Fruit fly (Drosophila melanogaster): ENCODE data around the gene Droj2.
A peak's percentile ranks its signal among the peaks of the same experiment; 100 is the strongest.

Droj2 gene

DNA sequence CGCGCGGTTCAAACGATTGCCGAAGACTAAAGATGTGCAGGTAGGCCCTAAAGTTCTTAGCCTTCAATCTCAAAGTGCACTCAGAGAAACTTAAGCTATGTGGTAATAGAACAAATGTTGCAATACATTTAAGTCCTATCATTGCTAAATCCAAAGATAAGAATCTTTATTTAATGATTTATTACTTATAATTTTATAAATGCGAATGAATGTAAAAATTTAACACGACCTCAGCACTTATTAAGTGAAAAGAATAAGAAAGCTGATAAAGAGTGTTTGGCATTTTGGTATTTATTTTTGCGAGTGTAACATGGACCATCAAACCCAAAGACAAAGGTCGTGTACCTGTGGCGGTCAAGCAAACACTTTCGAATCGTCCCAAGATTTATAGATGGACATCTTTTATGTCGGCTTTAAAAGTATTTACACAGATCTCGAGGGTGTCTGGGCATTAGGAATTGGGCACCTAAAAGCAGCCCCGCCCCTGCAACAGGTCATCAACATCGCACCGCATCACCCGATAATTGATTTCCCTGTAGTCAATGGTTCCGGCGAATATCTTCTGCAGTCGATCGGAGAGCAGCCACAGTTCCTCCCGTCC is 23.0 kb downstream of the Droj2 start, which contains the start of gene yellow-e3:
TSS of gene yellow-e3 (minus strand) at position 30 of the 601 bp plus-strand sequence.
- TF ChIP-seq CTCF (optimal IDR thresholded peaks at IDR 0.05) (no peak), CG8478 (optimal IDR thresholded peaks at IDR 0.05) (no peak)

DNA sequence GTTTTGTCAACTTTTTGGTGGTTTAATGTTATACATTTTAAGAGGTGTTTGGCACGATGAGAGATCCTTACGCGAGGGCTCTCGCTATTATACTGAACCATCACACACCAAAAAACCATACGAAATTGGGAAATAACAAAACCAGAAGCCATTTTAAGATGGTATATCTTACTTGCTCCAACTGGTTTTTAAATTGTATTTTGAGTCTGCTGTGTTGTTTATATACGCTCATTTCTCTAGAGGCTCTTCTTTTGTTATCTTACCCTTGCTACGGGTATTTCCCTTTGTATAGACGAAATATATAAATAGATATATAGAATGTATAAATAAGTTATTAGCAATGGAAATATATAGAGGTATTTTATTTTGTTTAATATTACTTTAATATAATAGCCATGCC is 25.0 kb downstream of the Droj2 start, which contains the start of gene yellow-e2:
TSS of gene yellow-e2 (minus strand) at position 101 of the 400 bp plus-strand sequence.
- no peak for TF ChIP-seq CTCF (optimal IDR thresholded peaks at IDR 0.05)
- TF ChIP-seq CG8478 (optimal IDR thresholded peaks at IDR 0.05) = no peak

DNA sequence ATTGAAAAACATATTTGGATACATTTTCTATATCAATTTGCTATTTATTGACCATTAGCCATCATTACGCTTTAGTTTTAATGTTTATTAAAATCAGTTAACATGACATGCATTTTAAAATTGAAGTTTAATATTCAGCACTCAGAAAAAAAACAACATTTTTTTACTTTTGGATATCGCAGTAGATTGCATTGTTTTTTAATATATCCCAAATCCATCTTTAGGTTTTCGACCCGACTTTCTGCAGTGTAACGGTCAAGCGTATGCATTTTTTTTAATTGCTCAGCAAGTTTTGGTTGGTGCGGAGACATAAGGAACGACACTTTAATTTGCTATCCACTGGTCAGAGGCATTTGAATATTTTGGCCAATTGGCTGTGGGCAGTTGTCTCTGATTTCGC is 30.8 kb downstream of the Droj2 start:
- TF ChIP-seq CTCF (optimal IDR thresholded peaks at IDR 0.05) (no peak), CG8478 (optimal IDR thresholded peaks at IDR 0.05) (no peak)

DNA sequence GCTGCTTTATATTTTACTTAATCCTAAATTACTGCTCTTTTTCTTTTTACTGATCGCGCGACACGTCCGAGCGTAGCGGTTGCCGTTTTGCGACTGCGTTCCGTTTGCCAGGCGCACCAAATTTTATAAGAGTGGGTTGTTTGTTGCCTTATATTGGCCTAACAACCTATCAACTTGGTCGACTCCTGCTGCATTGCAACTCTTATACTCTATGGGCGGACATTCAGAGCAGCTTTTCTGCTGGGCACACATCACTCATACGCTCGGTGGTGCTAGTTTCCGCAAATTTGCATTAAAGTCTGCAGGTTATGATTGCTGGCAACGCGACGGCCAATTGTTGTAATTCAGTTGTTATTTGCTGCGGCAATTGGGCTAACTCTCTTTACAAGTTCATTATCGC is 33.3 kb downstream of the Droj2 start, which contains the start of gene yellow-e:
TSS of gene yellow-e (minus strand) at position 101 of the 400 bp plus-strand sequence.
- TF ChIP-seq CG8478 (optimal IDR thresholded peaks at IDR 0.05) (no peak), CTCF (optimal IDR thresholded peaks at IDR 0.05) (no peak)

DNA sequence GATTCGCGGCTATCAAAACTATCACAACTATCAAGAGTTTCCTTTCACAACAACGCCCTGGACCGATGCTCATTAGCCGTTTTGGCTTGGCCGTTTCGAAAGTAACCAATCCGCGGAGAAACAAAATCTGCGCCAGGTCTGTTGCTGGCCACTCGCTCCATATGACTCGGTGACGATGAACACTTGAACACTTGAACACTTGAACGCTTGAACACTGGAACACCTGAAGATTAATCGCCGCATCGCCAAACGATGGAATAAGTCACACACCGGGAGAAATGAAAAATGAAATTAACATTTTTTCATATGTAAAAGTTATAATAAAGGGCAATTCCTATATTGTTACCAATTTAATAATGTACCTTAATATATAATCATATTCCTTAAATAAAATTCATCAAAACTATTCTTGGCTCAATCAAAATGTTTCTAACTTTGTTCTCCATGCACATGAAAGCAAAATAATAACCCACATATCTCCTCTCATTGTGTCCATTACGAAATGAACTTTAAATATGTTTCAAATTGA is 35.2 kb downstream of the Droj2 start:
- TF ChIP-seq CG8478 (optimal IDR thresholded peaks at IDR 0.05) (no peak), CTCF (optimal IDR thresholded peaks at IDR 0.05) (no peak)

DNA sequence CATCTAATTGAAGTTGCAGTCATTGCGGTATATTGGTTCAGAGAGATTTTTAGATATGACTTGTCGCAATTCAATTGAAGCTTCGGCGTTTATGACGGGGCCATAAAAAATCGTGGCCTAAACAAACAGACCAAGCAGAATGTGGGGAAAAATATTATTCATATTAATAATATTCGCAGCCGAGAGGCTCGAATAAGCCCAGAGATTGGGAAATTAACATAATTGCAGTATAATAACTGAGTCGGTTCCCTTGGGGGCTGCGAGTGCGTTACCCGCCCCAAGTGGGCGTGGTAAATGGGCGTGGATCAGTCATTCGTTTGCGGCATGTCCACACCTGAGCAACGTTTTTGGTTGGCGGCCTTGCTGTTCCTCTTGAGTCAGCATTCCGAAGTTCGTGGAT is 38.1 kb downstream of the Droj2 start, which contains the start of gene Ir87a:
TSS of gene Ir87a (plus strand) at position 301 of the 400 bp plus-strand sequence.
- TF ChIP-seq CG8478 (optimal IDR thresholded peaks at IDR 0.05) (no peak), CTCF (optimal IDR thresholded peaks at IDR 0.05) (no peak)

DNA sequence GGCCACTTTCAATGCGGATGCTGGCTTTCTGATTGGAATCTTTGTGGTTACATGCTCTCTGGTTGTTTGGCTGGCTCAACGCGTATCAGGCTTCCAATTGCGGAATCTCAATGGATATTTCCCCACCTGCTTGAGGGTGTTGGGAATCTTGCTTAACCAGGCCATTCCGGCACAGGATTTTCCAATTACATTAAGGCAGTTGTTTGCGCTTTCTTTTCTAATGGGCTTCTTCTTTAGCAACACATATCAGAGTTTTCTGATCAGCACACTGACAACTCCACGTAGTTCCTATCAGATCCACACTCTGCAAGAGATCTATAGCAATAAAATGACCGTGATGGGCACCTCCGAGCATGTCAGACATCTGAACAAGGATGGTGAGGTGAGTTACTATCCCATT is 40.3 kb downstream of the Droj2 start:
- TF ChIP-seq CG8478 (optimal IDR thresholded peaks at IDR 0.05) (no peak), CTCF (optimal IDR thresholded peaks at IDR 0.05) (no peak)

DNA sequence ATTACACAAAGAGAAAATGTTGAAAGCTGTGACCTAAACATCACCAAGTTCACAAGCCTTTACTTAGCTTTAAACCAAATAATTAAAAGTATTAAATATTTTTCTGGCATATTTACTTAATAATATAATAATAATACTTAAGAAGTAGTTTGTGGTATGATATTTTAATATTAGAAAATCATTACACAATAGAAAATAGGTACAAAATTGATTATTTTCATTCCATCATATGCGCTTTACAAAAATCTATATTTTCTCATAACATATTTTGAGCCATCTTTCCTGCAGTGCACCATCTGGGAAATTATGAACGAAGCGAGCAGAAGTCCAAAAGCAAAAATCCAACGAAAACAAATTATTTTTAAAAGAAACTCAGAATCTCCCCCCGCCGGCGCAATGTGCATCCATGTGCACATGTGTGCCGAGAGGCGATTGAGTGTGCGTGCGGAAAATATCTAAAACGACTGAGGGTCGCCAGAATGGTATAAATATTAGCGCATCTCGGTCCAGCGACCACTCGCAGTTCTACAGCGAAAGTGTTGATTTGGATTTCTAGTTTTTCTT is 43.6 kb downstream of the Droj2 start, which contains the start of gene Act87E:
TSS of gene Act87E (plus strand) at position 514 of the 564 bp plus-strand sequence.
- TF ChIP-seq CG8478 (optimal IDR thresholded peaks at IDR 0.05) = no peak
- no peak for TF ChIP-seq CTCF (optimal IDR thresholded peaks at IDR 0.05)

DNA sequence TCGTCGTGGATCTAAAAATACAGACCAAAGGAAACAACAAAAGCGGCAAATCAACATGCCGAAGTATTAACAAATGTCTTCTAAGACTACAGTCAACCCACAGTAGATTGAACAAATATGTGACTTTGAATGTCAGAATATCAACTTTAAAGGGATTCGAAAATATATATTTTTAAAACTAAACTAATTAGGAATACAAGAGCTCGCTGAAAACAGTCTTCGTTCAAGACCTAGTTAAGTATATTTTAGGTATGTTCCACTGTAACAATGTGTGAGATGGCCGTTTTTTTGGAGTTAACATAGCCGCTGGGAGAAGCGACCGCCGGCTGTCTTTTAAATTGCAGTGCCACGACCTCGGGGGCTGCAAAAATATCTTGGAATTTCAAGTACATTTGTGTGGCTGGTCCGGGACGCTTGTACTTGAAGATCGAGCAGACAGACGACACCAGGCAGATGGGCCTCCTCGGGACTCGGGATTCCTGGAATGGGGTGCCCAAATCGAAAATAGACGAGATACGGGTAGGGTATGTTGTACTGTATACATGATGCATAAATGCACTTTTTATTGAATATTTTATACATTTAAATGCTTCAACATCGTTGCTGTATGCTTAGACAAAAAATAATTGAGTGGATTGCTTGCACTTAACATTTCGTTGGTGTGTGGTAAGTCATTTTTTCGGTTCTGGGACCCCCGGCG is 46.6 kb downstream of the Droj2 start:
- TF ChIP-seq CG8478 (optimal IDR thresholded peaks at IDR 0.05) (no peak), CTCF (optimal IDR thresholded peaks at IDR 0.05) (no peak)

DNA sequence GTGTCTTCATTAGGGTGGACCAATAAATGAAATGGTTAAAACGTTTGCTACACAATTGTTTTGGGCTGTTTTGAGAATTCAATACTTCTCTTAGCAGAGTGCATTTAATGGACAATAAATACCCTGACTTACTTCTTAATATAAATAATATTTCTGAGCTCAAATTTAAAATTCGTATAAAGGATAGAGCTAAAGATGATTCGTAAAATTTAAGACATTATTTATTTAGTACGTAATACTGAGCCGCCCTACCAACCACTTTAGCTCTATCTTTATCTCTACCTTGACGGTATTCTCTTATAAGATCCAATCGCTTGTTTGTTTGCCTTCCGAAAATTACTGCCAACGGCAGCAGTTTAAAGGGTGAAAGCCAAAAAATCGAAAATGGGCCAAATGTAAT is 51.7 kb downstream of the Droj2 start:
- TF ChIP-seq CTCF (optimal IDR thresholded peaks at IDR 0.05) (no peak), CG8478 (optimal IDR thresholded peaks at IDR 0.05) (no peak)

DNA sequence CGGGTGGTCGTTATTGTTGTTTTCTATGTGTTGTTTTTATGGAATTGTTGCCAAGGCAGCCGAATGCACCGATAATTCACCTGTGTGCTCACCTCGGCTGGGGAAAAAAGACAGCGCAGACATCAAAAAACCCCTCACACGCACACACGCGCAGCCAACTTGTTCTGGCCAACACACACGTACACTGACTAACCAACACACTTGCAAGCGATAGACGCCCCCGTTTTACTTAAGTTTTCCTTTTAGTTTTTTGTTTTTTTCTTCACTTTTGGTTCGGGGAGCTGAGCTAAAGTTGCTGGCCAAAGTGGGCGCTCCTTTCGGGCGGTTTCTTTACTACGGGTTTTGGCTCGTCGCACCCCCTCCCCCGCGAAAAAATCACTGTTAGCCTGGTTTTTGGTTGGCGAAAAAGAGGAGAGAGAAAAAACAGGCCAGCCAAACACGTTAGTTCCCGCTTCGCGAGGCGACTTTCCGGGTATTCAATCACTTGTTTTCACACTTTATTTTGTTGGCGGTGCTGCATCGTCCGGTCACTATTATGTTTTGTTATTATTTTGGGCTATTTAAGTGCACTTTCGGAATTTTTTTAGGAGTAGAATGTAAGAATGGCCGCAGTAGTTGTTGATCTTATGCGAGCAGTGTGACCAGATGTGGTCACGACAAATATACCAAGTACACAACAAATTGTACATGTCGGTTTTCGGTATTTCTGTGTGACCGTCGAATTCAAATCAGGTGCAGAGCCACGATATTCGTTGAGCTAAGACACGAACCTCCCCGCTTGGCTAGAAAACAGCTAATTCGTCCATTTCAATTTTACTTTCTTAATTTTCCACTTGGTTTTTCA is 52.6 kb downstream of the Droj2 start, which contains the start of gene yrt:
TSS of gene yrt (minus strand) at position 660 of the 844 bp plus-strand sequence.
- TF ChIP-seq CTCF (optimal IDR thresholded peaks at IDR 0.05) = peak; percentile 72 to 77
- no peak for TF ChIP-seq CG8478 (optimal IDR thresholded peaks at IDR 0.05)
